Worm (Caenorhabditis elegans) whole organism, young adult: Measurements from ENCODE around the gene tgt-1.
A peak's percentile ranks its signal among the peaks of the same experiment; 100 is the strongest.

ENCODE experiments used
- B0261.1 ChIP-seq: sonication (generic microtip); optimal IDR thresholded peaks from 2 replicates; lab custom pipeline; 2016; ENCODE audit warnings: mild to moderate bottlenecking, missing genetic modification characterization, moderate library complexity, missing compliant biosample characterization
- C06A6.2 ChIP-seq: fragments of 200-800 bp; sonication (Bioruptor generic); conservative IDR thresholded peaks from 2 replicates; pipeline ENCODE4 v1.3.6; 2022; ENCODE audit warnings: missing genetic modification characterization, missing compliant biosample characterization
- F22D6.2 ChIP-seq: sonication (generic microtip); optimal IDR thresholded peaks from 2 replicates; lab custom pipeline; 2016; ENCODE audit warnings: mild to moderate bottlenecking, missing genetic modification characterization, missing compliant biosample characterization
- F49E8.2 ChIP-seq: sonication (generic microtip); optimal IDR thresholded peaks from 3 replicates; lab custom pipeline; 2017; ENCODE audit warnings: missing genetic modification characterization, mild to moderate bottlenecking, missing compliant biosample characterization, antibody characterized with exemption, moderate library complexity; ENCODE audit not compliant: insufficient read depth
- F57C9.4 ChIP-seq: sonication (generic microtip); optimal IDR thresholded peaks from 2 replicates; lab custom pipeline; 2017; ENCODE audit warnings: mild to moderate bottlenecking, missing genetic modification characterization, missing compliant biosample characterization
- K11D2.4 ChIP-seq: fragments of 200-800 bp; sonication (Bioruptor generic); IDR thresholded peaks from 2 replicates; pipeline ENCODE4 v1.3.6; 2022; ENCODE audit warnings: missing genetic modification reagents, missing genetic modification characterization, missing compliant biosample characterization
- K12H6.12 ChIP-seq: fragments of 200-800 bp; sonication (Bioruptor generic); optimal IDR thresholded peaks from 2 replicates; lab custom pipeline; 2018; ENCODE audit warnings: mild to moderate bottlenecking, missing genetic modification characterization, missing compliant biosample characterization
- T26A5.8 ChIP-seq: sonication (generic microtip); optimal IDR thresholded peaks from 2 replicates; lab custom pipeline; 2016; ENCODE audit warnings: missing genetic modification characterization, missing compliant biosample characterization
- Y53G8AR.9 ChIP-seq: fragments of 200-800 bp; sonication (Bioruptor generic); conservative IDR thresholded peaks from 2 replicates; pipeline ENCODE4 v1.3.6; 2022; ENCODE audit warnings: missing genetic modification reagents, missing genetic modification characterization, missing compliant biosample characterization
- Y67H2A.10 ChIP-seq: fragments of 200-800 bp; sonication (Bioruptor generic); conservative IDR thresholded peaks from 2 replicates; pipeline ENCODE4 v1.3.6; 2022; ENCODE audit warnings: missing genetic modification reagents, missing genetic modification characterization, missing compliant biosample characterization
- Y79H2A.3 ChIP-seq: fragments of 200-800 bp; sonication (Bioruptor generic); conservative IDR thresholded peaks from 2 replicates; pipeline ENCODE4 v1.3.6; 2022; ENCODE audit warnings: missing genetic modification reagents, missing genetic modification characterization, missing compliant biosample characterization
- Y95B8A.8 ChIP-seq: fragments of 200-800 bp; sonication (Bioruptor generic); IDR thresholded peaks from 2 replicates; pipeline ENCODE4 v1.3.6; 2022; ENCODE audit warnings: missing genetic modification reagents, missing genetic modification characterization, missing compliant biosample characterization
- ZK185.1 ChIP-seq: sonication (generic microtip); optimal IDR thresholded peaks from 2 replicates; lab custom pipeline; 2016; ENCODE audit warnings: mild to moderate bottlenecking, missing genetic modification characterization, missing compliant biosample characterization; ENCODE audit not compliant: poor library complexity, severe bottlenecking
- aptf-2 ChIP-seq: fragments of 200-800 bp; sonication (Bioruptor generic); conservative IDR thresholded peaks from 2 replicates; pipeline ENCODE4 v1.3.6; 2022; ENCODE audit warnings: missing genetic modification reagents, missing genetic modification characterization, missing compliant biosample characterization
- aptf-3 ChIP-seq: fragments of 200-800 bp; sonication (Bioruptor generic); IDR thresholded peaks from 2 replicates; pipeline ENCODE4 v1.3.6; 2022; ENCODE audit warnings: missing genetic modification characterization, missing compliant biosample characterization
- attf-3 ChIP-seq: fragments of 200-800 bp; sonication (Bioruptor generic); conservative IDR thresholded peaks from 2 replicates; pipeline ENCODE4 v1.3.6; 2022; ENCODE audit warnings: missing genetic modification reagents, missing genetic modification characterization, missing compliant biosample characterization
- attf-5 ChIP-seq: fragments of 200-800 bp; sonication (Bioruptor generic); optimal IDR thresholded peaks from 2 replicates; lab custom pipeline; 2018; ENCODE audit warnings: mild to moderate bottlenecking, missing genetic modification characterization, missing compliant biosample characterization
- attf-6 ChIP-seq: fragments of 200-800 bp; sonication (Bioruptor generic); IDR thresholded peaks from 2 replicates; pipeline ENCODE4 v1.3.6; 2022; ENCODE audit warnings: missing genetic modification reagents, missing genetic modification characterization, missing compliant biosample characterization
- ceh-27 ChIP-seq: fragments of 200-800 bp; sonication (Bioruptor generic); optimal IDR thresholded peaks from 2 replicates; lab custom pipeline; 2018; ENCODE audit warnings: mild to moderate bottlenecking, missing genetic modification characterization, moderate library complexity, missing compliant biosample characterization
- dpl-1 ChIP-seq: fragments of 150-350 bp; optimal IDR thresholded peaks from 2 replicates; lab custom pipeline; 2014; ENCODE audit warnings: missing biosample characterization, missing genetic modification reagents, missing genetic modification characterization
- ets-4 ChIP-seq: fragments of 200-800 bp; sonication (Bioruptor generic); optimal IDR thresholded peaks from 2 replicates; lab custom pipeline; 2018; ENCODE audit warnings: mild to moderate bottlenecking, missing genetic modification characterization, missing compliant biosample characterization
- hlh-12 ChIP-seq: sonication (generic microtip); optimal IDR thresholded peaks from 2 replicates; lab custom pipeline; 2016; ENCODE audit warnings: missing genetic modification characterization, missing compliant biosample characterization
- hmg-20 ChIP-seq: fragments of 200-800 bp; sonication (Bioruptor generic); IDR thresholded peaks from 2 replicates; pipeline ENCODE4 v1.3.6; 2022; ENCODE audit warnings: missing genetic modification reagents, missing genetic modification characterization, missing compliant biosample characterization
- hsf-1 ChIP-seq: fragments of 200-800 bp; sonication (Bioruptor generic); IDR thresholded peaks from 2 replicates; pipeline ENCODE4 v1.3.6; 2022; ENCODE audit warnings: missing genetic modification reagents, missing genetic modification characterization, missing compliant biosample characterization
- let-607 ChIP-seq, 2 experiments: fragments of 200-800 bp in 1 of 2; sonication (Bioruptor generic) in 1 of 2; sonication (generic microtip) in 1 of 2; optimal IDR thresholded peaks; 2 replicates each; lab custom pipeline; 2016 to 2018; ENCODE audit warnings: mild to moderate bottlenecking in 2 of 2, missing compliant biosample characterization in 2 of 2, missing genetic modification characterization in 2 of 2, moderate library complexity in 2 of 2, missing genotype in 1 of 2
- lsl-1 ChIP-seq: fragments of 200-800 bp; sonication (Bioruptor generic); optimal IDR thresholded peaks from 2 replicates; lab custom pipeline; 2018; ENCODE audit warnings: mild to moderate bottlenecking, missing genetic modification characterization, moderate library complexity, missing compliant biosample characterization
- madf-3 ChIP-seq: fragments of 200-800 bp; sonication (Bioruptor generic); IDR thresholded peaks from 2 replicates; pipeline ENCODE4 v1.3.6; 2022; ENCODE audit warnings: missing genetic modification reagents, missing genetic modification characterization, missing compliant biosample characterization
- madf-6 ChIP-seq: fragments of 200-800 bp; sonication (Bioruptor generic); IDR thresholded peaks from 2 replicates; pipeline ENCODE4 v1.3.6; 2022; ENCODE audit warnings: missing genetic modification reagents, missing genetic modification characterization, missing compliant biosample characterization
- mel-28 ChIP-seq: sonication (generic microtip); optimal IDR thresholded peaks from 2 replicates; lab custom pipeline; 2016; ENCODE audit warnings: borderline replicate concordance, mild to moderate bottlenecking, missing genetic modification characterization, missing compliant biosample characterization
- mxl-1 ChIP-seq: sonication (generic microtip); optimal IDR thresholded peaks from 2 replicates; lab custom pipeline; 2016; ENCODE audit warnings: missing genetic modification characterization, missing compliant biosample characterization
- nfyb-1 ChIP-seq: fragments of 200-800 bp; sonication (Bioruptor generic); IDR thresholded peaks from 2 replicates; pipeline ENCODE4 v1.3.6; 2022; ENCODE audit warnings: missing genetic modification reagents, missing genetic modification characterization, missing compliant biosample characterization
- pbrm-1 ChIP-seq: fragments of 200-800 bp; sonication (Bioruptor generic); IDR thresholded peaks from 2 replicates; pipeline ENCODE4 v1.3.6; 2022; ENCODE audit warnings: missing genetic modification reagents, missing genetic modification characterization, missing compliant biosample characterization
- snpc-3.4 ChIP-seq: sonication (generic microtip); optimal IDR thresholded peaks from 2 replicates; lab custom pipeline; 2017; ENCODE audit warnings: missing genetic modification characterization, mild to moderate bottlenecking, missing compliant biosample characterization, antibody characterized with exemption, moderate library complexity, missing genotype, missing genetic modification reagents
- tbp1 ChIP-seq: fragments of 200-800 bp; sonication (Bioruptor generic); optimal IDR thresholded peaks from 2 replicates; lab custom pipeline; 2018; ENCODE audit warnings: mild to moderate bottlenecking, missing genetic modification characterization, missing compliant biosample characterization
- ztf-22 ChIP-seq: fragments of 200-800 bp; sonication (Bioruptor generic); optimal IDR thresholded peaks from 2 replicates; lab custom pipeline; 2018; ENCODE audit warnings: mild to moderate bottlenecking, missing genetic modification characterization, moderate library complexity, missing compliant biosample characterization
- ztf-6 ChIP-seq: fragments of 200-800 bp; sonication (Bioruptor generic); IDR thresholded peaks from 2 replicates; pipeline ENCODE4 v1.3.6; 2022; ENCODE audit warnings: missing genetic modification reagents, missing genetic modification characterization, missing compliant biosample characterization

tgt-1 gene

DNA sequence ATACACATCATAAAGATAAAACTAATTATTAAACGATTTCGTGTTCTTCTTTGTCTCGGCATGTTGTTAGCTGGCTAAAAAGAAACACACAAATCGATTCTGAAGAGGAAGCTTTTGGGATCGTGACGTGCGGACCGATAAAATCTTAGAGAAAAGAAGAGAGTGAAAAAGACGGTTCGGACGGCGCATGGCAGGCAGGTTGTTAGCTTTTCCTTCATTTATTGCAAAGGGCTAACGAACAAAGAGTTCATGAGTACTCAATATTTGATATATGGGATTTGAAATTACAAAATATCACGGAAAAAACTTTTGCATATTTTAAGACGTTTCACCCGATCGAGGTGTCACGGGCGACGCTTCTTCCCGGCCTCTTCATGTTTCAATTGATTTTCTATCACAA is 14.0 kb downstream of the tgt-1 start, which contains the start of gene ZK829.3:
Gene ZK829.3, minus strand, starts transcription at position 101 of the 400 bp plus-strand sequence.
- no peak for TF ChIP-seq ceh-27
- TF ChIP-seq B0261.1 (tag; lab: Kevin White, UChicago) = no peak
- TF ChIP-seq madf-3 = no peak
- no peak for TF ChIP-seq pbrm-1 (GFP tag; lab: Robert Waterston, UW)
- no peak for TF ChIP-seq ets-4 (GFP tag; lab: Kevin White, UChicago)
- TF ChIP-seq attf-3 = no peak

DNA sequence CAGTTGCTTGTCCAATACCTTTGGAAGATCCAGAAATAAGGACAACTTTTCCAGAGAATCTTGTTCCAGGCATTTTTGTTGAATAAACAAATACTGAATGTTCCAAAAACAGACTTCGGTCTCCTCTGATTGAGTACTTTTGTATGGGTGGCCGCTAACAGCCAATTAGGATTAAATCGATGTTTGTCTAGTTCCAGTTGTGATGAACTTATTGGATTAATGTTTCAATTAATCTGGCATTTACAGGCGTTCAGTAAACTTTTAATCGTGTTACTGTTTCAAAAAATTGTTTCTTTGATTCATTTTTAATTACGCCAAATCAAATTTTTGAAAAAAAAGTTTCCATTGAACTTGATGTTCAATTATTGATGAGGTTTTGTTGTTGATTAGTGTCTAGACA is 17.3 kb downstream of the tgt-1 start, which contains the start of gene ZK829.1:
Gene ZK829.1, minus strand, starts transcription at position 101 of the 400 bp plus-strand sequence.
- TF ChIP-seq snpc-3.4 (tag; lab: Kevin White, UChicago) = no peak
- no peak for TF ChIP-seq Y95B8A.8 (GFP tag; lab: Robert Waterston, UW)
- no peak for TF ChIP-seq ZK185.1
- no peak for TF ChIP-seq attf-6

DNA sequence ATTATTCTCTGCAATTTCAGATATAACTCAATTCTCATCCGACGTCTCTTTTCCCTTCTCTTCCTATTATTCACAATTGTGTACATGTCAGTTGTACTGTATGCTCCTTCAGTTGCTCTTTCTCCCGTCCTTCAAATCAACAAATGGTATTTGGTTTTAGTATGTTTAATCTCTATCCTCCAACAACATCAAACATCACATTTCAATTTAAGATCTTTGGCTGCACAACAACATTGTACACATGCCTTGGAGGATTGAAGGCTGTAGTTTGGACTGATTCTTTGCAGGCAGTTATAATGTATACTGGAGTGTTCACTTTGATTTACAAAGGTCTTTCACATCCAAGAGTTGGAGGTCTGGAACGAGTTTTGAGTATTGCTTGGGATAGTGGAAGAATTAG is 21.1 kb downstream of the tgt-1 start:
- TF ChIP-seq nfyb-1 (no peak), dpl-1 (GFP tag; lab: Kevin White, UChicago) (no peak), attf-5 (GFP tag; lab: Kevin White, UChicago) (no peak), F57C9.4 (tag; lab: Kevin White, UChicago) (no peak), aptf-3 (no peak), ztf-6 (GFP tag; lab: Robert Waterston, UW) (no peak), K11D2.4 (GFP tag; lab: Robert Waterston, UW) (0 out of 2 replicates have a peak, but pooled peaks have one; percentile 43), hsf-1 (GFP tag; lab: Robert Waterston, UW) (no peak), hlh-12 (no peak)

DNA sequence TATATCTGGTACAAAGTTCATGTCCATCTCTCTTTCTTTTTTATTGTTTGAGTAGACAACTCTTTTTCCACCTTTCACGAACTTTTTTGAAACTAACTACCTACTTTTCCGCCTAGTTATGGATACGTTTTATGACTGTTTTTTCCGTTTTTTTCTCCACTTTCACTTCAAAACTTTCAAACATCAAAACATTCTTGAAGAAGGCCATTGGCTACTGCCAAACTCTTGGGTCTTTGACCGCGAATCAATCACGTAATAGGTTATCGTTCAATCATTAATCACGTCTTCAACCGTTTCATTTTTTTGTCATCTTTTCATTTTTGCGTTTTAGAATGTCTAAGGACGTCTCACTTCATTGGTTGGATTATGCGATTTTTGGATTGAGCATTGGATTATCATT is 22.5 kb downstream of the tgt-1 start, which contains the start of gene slc-5A12:
Gene slc-5A12, plus strand, starts transcription at position 333 of the 400 bp plus-strand sequence.
- TF ChIP-seq tbp1 (GFP tag; lab: Kevin White, UChicago) = no peak
- TF ChIP-seq F22D6.2 = no peak
- TF ChIP-seq Y79H2A.3 (GFP tag; lab: Robert Waterston, UW) = no peak
- TF ChIP-seq lsl-1 (GFP tag; lab: Kevin White, UChicago) = no peak
- TF ChIP-seq mxl-1 = no peak
- no peak for TF ChIP-seq C06A6.2 (GFP tag; lab: Robert Waterston, UW)
- TF ChIP-seq T26A5.8 (tag; lab: Kevin White, UChicago) = no peak
- TF ChIP-seq K12H6.12 (tag; lab: Kevin White, UChicago) = no peak
- no peak for TF ChIP-seq mel-28 (tag; lab: Kevin White, UChicago)
- TF ChIP-seq ztf-22 (GFP tag; lab: Kevin White, UChicago) = no peak
- no peak for TF ChIP-seq Y67H2A.10 (GFP tag; lab: Robert Waterston, UW)
- no peak for TF ChIP-seq F49E8.2 (tag; lab: Kevin White, UChicago)
- no peak for TF ChIP-seq F57C9.4 (tag; lab: Kevin White, UChicago)
- TF ChIP-seq nfyb-1 = no peak
- TF ChIP-seq Y53G8AR.9 = no peak
- no peak for TF ChIP-seq aptf-2 (GFP tag; lab: Robert Waterston, UW)
- no peak for TF ChIP-seq madf-6 (GFP tag; lab: Robert Waterston, UW)
- no peak for TF ChIP-seq let-607 (tag; optimal IDR thresholded peaks at IDR 0.05; lab: Kevin White, UChicago)
- no peak for TF ChIP-seq dpl-1 (GFP tag; lab: Kevin White, UChicago)
- no peak for TF ChIP-seq hmg-20 (GFP tag; lab: Robert Waterston, UW)
